Fruit fly (Drosophila melanogaster): ENCODE data around the gene CG42729.

The CG42729 gene

DNA sequence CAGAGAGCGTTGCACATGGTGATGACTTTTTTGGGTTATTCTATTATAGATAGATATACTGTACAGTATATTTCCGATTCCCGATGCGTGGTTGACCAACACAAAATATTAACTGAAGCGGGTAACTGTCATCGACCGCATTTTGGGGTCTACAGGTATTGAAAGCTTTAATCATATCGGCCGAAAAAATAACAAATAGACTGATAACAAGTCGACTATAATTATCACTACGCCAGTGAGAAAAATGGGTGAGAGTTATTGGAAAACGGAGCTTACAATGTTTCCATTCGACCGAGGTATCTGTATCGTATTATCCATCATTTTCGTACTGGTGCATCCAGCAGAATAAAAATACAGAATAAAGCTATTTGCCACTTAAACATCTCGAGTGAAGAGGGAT lies 9.0 kb downstream of the CG42729 start (continued):
- TF ChIP-seq Fer3 (tag; optimal IDR thresholded peaks at IDR 0.05) = no peak
- TF ChIP-seq Bgb (GFP tag; IDR thresholded peaks at IDR 0.05; ENCODE audit: partially characterized antibody) = no peak
- peak; percentile 42 for TF ChIP-seq GATAe (GFP tag; conservative IDR thresholded peaks at IDR 0.05)
- TF ChIP-seq run (tag; optimal IDR thresholded peaks at IDR 0.05) = no peak
- peak; percentile 29 for TF ChIP-seq Med (GFP tag)
- no peak for TF ChIP-seq Dfd (GFP tag; optimal IDR thresholded peaks at IDR 0.05)
- no peak for TF ChIP-seq D19A (tag; optimal IDR thresholded peaks at IDR 0.05)
- no peak for TF ChIP-seq stwl (tag; optimal IDR thresholded peaks at IDR 0.05)
- TF ChIP-seq Xbp1 (GFP tag; optimal IDR thresholded peaks at IDR 0.05) = no peak
- TF ChIP-seq CG34376 (GFP tag; optimal IDR thresholded peaks at IDR 0.05) = peak; percentile 12

DNA sequence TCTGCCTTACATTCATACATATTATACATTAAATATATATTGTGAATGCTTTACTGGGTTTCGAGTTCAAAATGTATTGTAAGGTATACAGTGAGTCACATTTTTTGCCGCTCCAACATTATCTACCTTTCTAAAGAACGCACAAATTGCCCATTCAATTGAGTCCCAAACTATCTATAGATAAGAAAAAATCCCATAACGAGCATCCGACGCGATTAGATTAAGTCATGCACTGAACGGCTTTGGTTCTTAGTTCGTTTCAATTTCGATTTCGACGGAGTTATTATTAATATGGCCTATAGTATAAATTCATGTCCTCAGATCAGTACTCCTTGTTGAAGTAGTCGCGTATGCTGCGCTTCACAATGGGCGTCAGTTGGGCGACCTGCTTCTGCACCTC lies 9.8 kb downstream of the CG42729 start:
- peak; percentile 39; the same call in 2 of the 3 replicates for TF ChIP-seq row (GFP tag; IDR thresholded peaks at IDR 0.05)
- no peak for TF ChIP-seq CG14050 (GFP tag; IDR thresholded peaks at IDR 0.05)
- TF ChIP-seq CG15696 (tag; optimal IDR thresholded peaks at IDR 0.05) = peak; percentile 12
- TF ChIP-seq CG7556 (GFP tag; optimal IDR thresholded peaks at IDR 0.05) = no peak
- TF ChIP-seq Tbp (GFP tag; optimal IDR thresholded peaks at IDR 0.05) = no peak
- TF ChIP-seq H2.0 (GFP tag; IDR thresholded peaks at IDR 0.05) = 0 out of 2 replicates have a peak, but pooled peaks have one; percentile 18
- TF ChIP-seq zfh1 (GFP tag; IDR thresholded peaks at IDR 0.05) = 0 out of 3 replicates have a peak, but pooled peaks have one; percentile 24
- no peak for TF ChIP-seq CG14441 (GFP tag; IDR thresholded peaks at IDR 0.05)
- peak; percentile 25 for TF ChIP-seq CG34376 (GFP tag; optimal IDR thresholded peaks at IDR 0.05)
- TF ChIP-seq grn (GFP tag; optimal IDR thresholded peaks at IDR 0.05) = peak; percentile 8
- TF ChIP-seq sug (tag; optimal IDR thresholded peaks at IDR 0.05) = peak; percentile 9
- TF ChIP-seq Med (GFP tag) = peak; percentile 18
- peak; percentile 72 for TF ChIP-seq GATAe (GFP tag; conservative IDR thresholded peaks at IDR 0.05)
- TF ChIP-seq CG8388 (GFP tag; optimal IDR thresholded peaks at IDR 0.05) = peak; percentile 39
- no peak for TF ChIP-seq ham (GFP tag; IDR thresholded peaks at IDR 0.05)
- TF ChIP-seq ind (GFP tag; optimal IDR thresholded peaks at IDR 0.05) = no peak
- TF ChIP-seq CG2199 (GFP tag; IDR thresholded peaks at IDR 0.05) = peak; percentile 84; the same call in 2 of the 3 replicates
- TF ChIP-seq CG8290 (GFP tag; optimal IDR thresholded peaks at IDR 0.05) = no peak
- peak in 1 of 2 experiments; percentile 25 for TF ChIP-seq CG8290 (tag; optimal IDR thresholded peaks at IDR 0.05)
- peak; percentile 12 for TF ChIP-seq mirr (GFP tag; optimal IDR thresholded peaks at IDR 0.05)
- TF ChIP-seq sd (tag; optimal IDR thresholded peaks at IDR 0.05) = peak; percentile 55
- peak; percentile 87 for TF ChIP-seq zf30C (GFP tag; optimal IDR thresholded peaks at IDR 0.05)
- peak in 1 of 2 experiments; percentile 33 for TF ChIP-seq eve (GFP tag; optimal IDR thresholded peaks at IDR 0.05)
- TF ChIP-seq exex (tag; optimal IDR thresholded peaks at IDR 0.05) = peak; percentile 93

DNA sequence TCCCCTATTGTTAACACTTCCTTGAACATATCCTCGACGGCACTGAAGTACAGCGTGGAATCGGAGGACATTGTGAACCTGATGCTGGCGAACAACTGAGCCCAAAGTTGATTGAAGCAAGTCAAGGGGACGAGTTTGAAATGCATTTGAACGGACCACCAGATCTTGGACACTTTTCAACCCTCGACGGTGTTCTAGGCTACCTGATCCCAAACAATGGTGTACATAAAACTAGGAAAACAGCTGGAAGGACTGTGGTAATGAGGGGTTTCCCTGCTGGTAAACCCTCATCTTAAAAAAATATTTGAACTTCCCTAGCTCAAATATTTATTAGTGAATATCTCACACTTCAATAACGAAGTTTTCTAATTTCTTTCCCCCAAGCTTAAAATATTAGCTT lies 10.4 kb downstream of the CG42729 start, which contains the start of gene CG13454:
Gene CG13454 (minus strand): TSS at position 101 of the 400 bp plus-strand sequence.
- TF ChIP-seq MESR4 (GFP tag; optimal IDR thresholded peaks at IDR 0.05) = no peak
- no peak for TF ChIP-seq CG6175 (GFP tag; IDR thresholded peaks at IDR 0.05)
- TF ChIP-seq Doc3 (GFP tag; IDR thresholded peaks at IDR 0.05; ENCODE audit: partially characterized antibody) = no peak
- TF ChIP-seq Kr (GFP tag; optimal IDR thresholded peaks at IDR 0.05) = peak; percentile 8
- TF ChIP-seq Awh (GFP tag; IDR thresholded peaks at IDR 0.05) = 0 out of 2 replicates have a peak, but pooled peaks have one; percentile 10
- peak in 1 of 2 experiments; percentile 1 for TF ChIP-seq crp (GFP tag; optimal IDR thresholded peaks at IDR 0.05)
- TF ChIP-seq sc (optimal IDR thresholded peaks at IDR 0.05) = no peak
- TF ChIP-seq sc (GFP tag; optimal IDR thresholded peaks at IDR 0.05) = no peak
- TF ChIP-seq twi (tag; optimal IDR thresholded peaks at IDR 0.05) = peak; percentile 36
- TF ChIP-seq CG7556 (GFP tag; optimal IDR thresholded peaks at IDR 0.05) = no peak
- no peak for TF ChIP-seq CG11723 (GFP tag; optimal IDR thresholded peaks at IDR 0.05)
- peak; percentile 44 for TF ChIP-seq pros (GFP tag; optimal IDR thresholded peaks at IDR 0.05)
- peak in 1 of 2 experiments; percentile 32 for TF ChIP-seq tll (GFP tag; optimal IDR thresholded peaks at IDR 0.05)
- 0 out of 2 replicates have a peak, but pooled peaks have one; percentile 8 for TF ChIP-seq Xrp1 (GFP tag; IDR thresholded peaks at IDR 0.05)
- peak; percentile 60 for TF ChIP-seq sens (GFP tag)
- 0 out of 3 replicates have a peak, but pooled peaks have one; percentile 21 for TF ChIP-seq CG2199 (GFP tag; IDR thresholded peaks at IDR 0.05)
- TF ChIP-seq gcm2 (GFP tag; optimal IDR thresholded peaks at IDR 0.05) = no peak
- peak; percentile 69 for TF ChIP-seq zen (tag; optimal IDR thresholded peaks at IDR 0.05)
- no peak for TF ChIP-seq ap (GFP tag; IDR thresholded peaks at IDR 0.05)

All from whole organism, embryonic.